Worm (Caenorhabditis elegans): Measurements from ENCODE around the gene clec-36.

Gene clec-36

ce11 chrV:16814541-16815207 is 33.7 kb downstream of the clec-36 start:
- TF ChIP-seq fkh-3 (tag; optimal IDR thresholded peaks at IDR 0.05): no peak
- TF ChIP-seq sptf-2 (GFP tag; optimal IDR thresholded peaks at IDR 0.05): no peak
- TF ChIP-seq hmg-1.2 (GFP tag; IDR thresholded peaks at IDR 0.05): peak; percentile 90
- TF ChIP-seq ztf-26 (tag; optimal IDR thresholded peaks at IDR 0.05): no peak
- no peak for TF ChIP-seq lir-1 (GFP tag; conservative IDR thresholded peaks at IDR 0.05)
- TF ChIP-seq mes-4 (tag; optimal IDR thresholded peaks at IDR 0.05): no peak
- TF ChIP-seq ama-1 (optimal IDR thresholded peaks at IDR 0.05): no peak
- TF ChIP-seq ama-1 (GFP tag; optimal IDR thresholded peaks at IDR 0.05): peak in 1 of 2 experiments; percentile 40
- no peak for TF ChIP-seq let-526 (GFP tag; IDR thresholded peaks at IDR 0.05)
- no peak for TF ChIP-seq efl-1 (GFP tag; optimal IDR thresholded peaks at IDR 0.05)
- TF ChIP-seq tbx-9 (tag; optimal IDR thresholded peaks at IDR 0.05; ENCODE audit: borderline replicate concordance): no peak
- no peak for TF ChIP-seq bed-2 (GFP tag; IDR thresholded peaks at IDR 0.05)
- TF ChIP-seq mxl-1 (tag; optimal IDR thresholded peaks at IDR 0.05): no peak
- no peak for TF ChIP-seq egl-18 (GFP tag; IDR thresholded peaks at IDR 0.05)
- peak; percentile 6; the same call in 1 of the 2 replicates for TF ChIP-seq madf-6 (GFP tag; IDR thresholded peaks at IDR 0.05)
- TF ChIP-seq unc-62 (GFP tag; optimal IDR thresholded peaks at IDR 0.05): no peak
- no peak for TF ChIP-seq lag-1 (GFP tag; IDR thresholded peaks at IDR 0.05)
- TF ChIP-seq ceh-27 (GFP tag; optimal IDR thresholded peaks at IDR 0.05): no peak
- no peak for TF ChIP-seq madf-10 (tag; optimal IDR thresholded peaks at IDR 0.05)
- no peak for TF ChIP-seq Y56A3A.18 (GFP tag; IDR thresholded peaks at IDR 0.05)
- TF ChIP-seq B0261.1 (tag; optimal IDR thresholded peaks at IDR 0.05): no peak
- no peak for TF ChIP-seq madf-8 (GFP tag; conservative IDR thresholded peaks at IDR 0.05)
- TF ChIP-seq F39B2.1 (GFP tag; IDR thresholded peaks at IDR 0.05): no peak
- no peak for TF ChIP-seq ets-4 (GFP tag; optimal IDR thresholded peaks at IDR 0.05)
- no peak for TF ChIP-seq repo-1 (tag; optimal IDR thresholded peaks at IDR 0.05)
- TF ChIP-seq C17E4.6 (GFP tag; IDR thresholded peaks at IDR 0.05): no peak
- no peak for TF ChIP-seq B0035.1 (tag; optimal IDR thresholded peaks at IDR 0.05)
- TF ChIP-seq K11D2.4 (GFP tag; IDR thresholded peaks at IDR 0.05): no peak
- no peak for TF ChIP-seq F10E7.11 (tag; optimal IDR thresholded peaks at IDR 0.05)
- no peak for TF ChIP-seq attf-3 (GFP tag; conservative IDR thresholded peaks at IDR 0.05)
- TF ChIP-seq Y79H2A.3 (GFP tag; conservative IDR thresholded peaks at IDR 0.05): no peak
- TF ChIP-seq ekl-4 (GFP tag; IDR thresholded peaks at IDR 0.05): no peak
- TF ChIP-seq dpl-1 (GFP tag; optimal IDR thresholded peaks at IDR 0.05): no peak
- no peak for TF ChIP-seq cebp-2 (GFP tag; IDR thresholded peaks at IDR 0.05)
- no peak for TF ChIP-seq cebp-1 (GFP tag; IDR thresholded peaks at IDR 0.05)
- peak; percentile 22 for TF ChIP-seq cebp-1 (tag; optimal IDR thresholded peaks at IDR 0.05)
- no peak for TF ChIP-seq F55B11.4 (tag; optimal IDR thresholded peaks at IDR 0.05; ENCODE audit: borderline replicate concordance, insufficient read depth)
- no peak for TF ChIP-seq snpc-4 (GFP tag; optimal IDR thresholded peaks at IDR 0.05)
- TF ChIP-seq snpc-4 (tag; optimal IDR thresholded peaks at IDR 0.05): no peak
- TF ChIP-seq D2030.7 (GFP tag; IDR thresholded peaks at IDR 0.05): no peak
- TF ChIP-seq snpc-1.3 (tag; optimal IDR thresholded peaks at IDR 0.05; ENCODE audit: insufficient read depth): no peak
- TF ChIP-seq zfh-2 (GFP tag; conservative IDR thresholded peaks at IDR 0.05): no peak
- TF ChIP-seq madf-3 (GFP tag; IDR thresholded peaks at IDR 0.05): no peak
- no peak for TF ChIP-seq akir-1 (GFP tag; optimal IDR thresholded peaks at IDR 0.05)
- TF ChIP-seq aptf-3 (GFP tag; IDR thresholded peaks at IDR 0.05): no peak
- TF ChIP-seq lin-54 (GFP tag; optimal IDR thresholded peaks at IDR 0.05): no peak
- no peak for TF ChIP-seq F33H1.4 (GFP tag; IDR thresholded peaks at IDR 0.05)
- TF ChIP-seq mel-28 (tag; optimal IDR thresholded peaks at IDR 0.05; ENCODE audit: borderline replicate concordance): no peak
- no peak for TF ChIP-seq F49E8.2 (tag; optimal IDR thresholded peaks at IDR 0.05; ENCODE audit: insufficient read depth)

All from whole organism, young adult.